Fruit fly (Drosophila melanogaster) whole organism, adult: ENCODE data around the gene IP3K2.

ENCODE experiments used
- CG11617 ChIP-seq: fragments of 200-800 bp; sonication (Bioruptor generic); optimal IDR thresholded peaks from 2 replicates; lab custom pipeline; 2017; ENCODE audit warnings: mild to moderate bottlenecking, missing biosample characterization, missing genetic modification reagents, missing genetic modification characterization
- CG12768 ChIP-seq: fragments of 200-800 bp; sonication (Bioruptor generic); optimal IDR thresholded peaks from 2 replicates; lab custom pipeline; 2017; ENCODE audit warnings: missing biosample characterization, missing genetic modification characterization, mild to moderate bottlenecking, moderate library complexity, missing genetic modification reagents
- CG33017 ChIP-seq: fragments of 200-800 bp; sonication (Bioruptor generic); optimal IDR thresholded peaks from 2 replicates; lab custom pipeline; 2018; ENCODE audit warnings: missing biosample characterization, mild to moderate bottlenecking, missing genetic modification characterization, moderate library complexity
- CG7045 ChIP-seq: fragments of 200-800 bp; sonication (Bioruptor generic); optimal IDR thresholded peaks from 2 replicates; lab custom pipeline; 2017; ENCODE audit warnings: missing biosample characterization, mild to moderate bottlenecking, missing genetic modification characterization
- CG7101 ChIP-seq: fragments of 200-800 bp; sonication (Bioruptor generic); optimal IDR thresholded peaks from 2 replicates; lab custom pipeline; 2018; ENCODE audit warnings: missing biosample characterization, mild to moderate bottlenecking, missing genetic modification characterization, moderate library complexity
- ovo ChIP-seq: fragments of 200-800 bp; sonication (Bioruptor generic); optimal IDR thresholded peaks from 2 replicates; lab custom pipeline; 2016; ENCODE audit warnings: missing biosample characterization, missing genetic modification characterization
- pad ChIP-seq: fragments of 200-800 bp; sonication (Bioruptor generic); optimal IDR thresholded peaks from 3 replicates; lab custom pipeline; 2017; ENCODE audit warnings: missing biosample characterization, missing genetic modification characterization, mild to moderate bottlenecking, moderate library complexity, missing genetic modification reagents
- toe ChIP-seq: fragments of 200-800 bp; sonication (Bioruptor generic); optimal IDR thresholded peaks from 2 replicates; lab custom pipeline; 2016; ENCODE audit warnings: missing biosample characterization, missing genetic modification characterization

dm6 chrX:13254442-13254841, 49.0 kb upstream of the IP3K2 start:
- TF ChIP-seq CG12768 (GFP tag; lab: Kevin White, UChicago) (peak; percentile 75), CG7101 (peak; percentile 79), toe (GFP tag; lab: Kevin White, UChicago) (no peak), ovo (GFP tag; lab: Kevin White, UChicago) (peak; percentile 64), CG33017 (tag; lab: Kevin White, UChicago) (peak; percentile 70), CG7045 (GFP tag; lab: Kevin White, UChicago) (peak; percentile 41), pad (GFP tag; lab: Kevin White, UChicago) (peak; percentile 47), CG11617 (GFP tag; lab: Kevin White, UChicago) (peak; percentile 69)
